Fruit fly (Drosophila melanogaster) whole organism, pupa: ENCODE results near the gene CG34331.

Experiments used
- CG10348 ChIP-seq: fragments of 200-800 bp; sonication (Bioruptor generic); IDR thresholded peaks from 2 replicates; pipeline ENCODE4 v1.3.6; 2022; ENCODE audit warnings: missing biosample characterization, missing genetic modification characterization
- CG12605 ChIP-seq: fragments of 200-800 bp; sonication (Bioruptor generic); IDR thresholded peaks from 2 replicates; pipeline ENCODE4 v1.3.6; 2022; ENCODE audit warnings: missing biosample characterization, missing genetic modification characterization
- CG13204 ChIP-seq: fragments of 200-800 bp; sonication (Bioruptor generic); optimal IDR thresholded peaks from 2 replicates; lab custom pipeline; 2018; ENCODE audit warnings: missing biosample characterization, mild to moderate bottlenecking, missing genetic modification characterization, moderate library complexity
- CG14655 ChIP-seq: fragments of 200-800 bp; sonication (Bioruptor generic); optimal IDR thresholded peaks from 3 replicates; lab custom pipeline; 2017; ENCODE audit warnings: mild to moderate bottlenecking, missing biosample characterization, missing genetic modification reagents, missing genetic modification characterization
- CG15710 ChIP-seq: fragments of 200-800 bp; sonication (Bioruptor generic); optimal IDR thresholded peaks from 2 replicates; lab custom pipeline; 2018; ENCODE audit warnings: missing biosample characterization, mild to moderate bottlenecking, missing genetic modification characterization, moderate library complexity
- CG17806 ChIP-seq: fragments of 200-800 bp; sonication (Bioruptor generic); optimal IDR thresholded peaks from 2 replicates; lab custom pipeline; 2018; ENCODE audit warnings: missing biosample characterization, mild to moderate bottlenecking, missing genetic modification characterization, moderate library complexity
- CG32121 ChIP-seq: fragments of 200-800 bp; sonication (Bioruptor generic); IDR thresholded peaks from 2 replicates; pipeline ENCODE4 v1.3.6; 2022; ENCODE audit warnings: missing biosample characterization, missing genetic modification characterization
- CG34367 ChIP-seq: fragments of 200-800 bp; sonication (Bioruptor generic); optimal IDR thresholded peaks from 2 replicates; lab custom pipeline; 2018; ENCODE audit warnings: missing biosample characterization, mild to moderate bottlenecking, missing genetic modification characterization
- CG4496 ChIP-seq: fragments of 200-800 bp; sonication (Bioruptor generic); IDR thresholded peaks from 3 replicates; pipeline ENCODE4 v1.3.6; 2022; ENCODE audit warnings: missing biosample characterization, missing genetic modification characterization
- CG8159 ChIP-seq: fragments of 200-800 bp; sonication (Bioruptor generic); optimal IDR thresholded peaks from 3 replicates; lab custom pipeline; 2018; ENCODE audit warnings: missing biosample characterization, mild to moderate bottlenecking, missing genetic modification characterization, moderate library complexity
- CG8301 ChIP-seq: fragments of 200-800 bp; sonication (Bioruptor generic); optimal IDR thresholded peaks from 2 replicates; lab custom pipeline; 2018; ENCODE audit warnings: missing biosample characterization, mild to moderate bottlenecking, missing genetic modification characterization
- CG9948 ChIP-seq: fragments of 200-800 bp; sonication (Bioruptor generic); optimal IDR thresholded peaks from 2 replicates; lab custom pipeline; 2018; ENCODE audit warnings: missing biosample characterization, mild to moderate bottlenecking, missing genetic modification characterization, moderate library complexity
- D1 ChIP-seq: fragments of 200-800 bp; sonication (Bioruptor generic); optimal IDR thresholded peaks from 2 replicates; lab custom pipeline; 2018; ENCODE audit warnings: missing biosample characterization, mild to moderate bottlenecking, missing genetic modification characterization, moderate library complexity
- EcR ChIP-seq: fragments of 200-800 bp; sonication (Bioruptor generic); optimal IDR thresholded peaks from 3 replicates; lab custom pipeline; 2019; ENCODE audit warnings: missing biosample characterization, missing genetic modification characterization, mild to moderate bottlenecking, moderate library complexity, missing genetic modification reagents
- Ets98B ChIP-seq: fragments of 200-800 bp; sonication (Bioruptor generic); IDR thresholded peaks from 2 replicates; pipeline ENCODE4 v1.3.6; 2022; ENCODE audit warnings: missing biosample characterization, missing genetic modification characterization
- Pif1A ChIP-seq: fragments of 200-800 bp; sonication (Bioruptor generic); optimal IDR thresholded peaks from 3 replicates; lab custom pipeline; 2016; ENCODE audit warnings: missing biosample characterization, missing genetic modification characterization
- Pif1B ChIP-seq: fragments of 200-800 bp; sonication (Bioruptor generic); optimal IDR thresholded peaks from 3 replicates; lab custom pipeline; 2016; ENCODE audit warnings: missing biosample characterization, missing genetic modification characterization
- Snoo ChIP-seq: fragments of 200-800 bp; sonication (Bioruptor generic); optimal IDR thresholded peaks from 3 replicates; lab custom pipeline; 2017; ENCODE audit warnings: missing biosample characterization, mild to moderate bottlenecking, missing genetic modification characterization, inconsistent platforms
- fd96Ca ChIP-seq: fragments of 200-800 bp; sonication (Bioruptor generic); IDR thresholded peaks from 3 replicates; pipeline ENCODE4 v1.3.6; 2022; ENCODE audit warnings: missing biosample characterization, missing genetic modification characterization
- gl ChIP-seq: fragments of 200-800 bp; sonication (Bioruptor generic); optimal IDR thresholded peaks from 2 replicates; lab custom pipeline; 2018; ENCODE audit warnings: missing biosample characterization, mild to moderate bottlenecking, missing genetic modification characterization
- rn ChIP-seq: fragments of 200-800 bp; sonication (Bioruptor generic); IDR thresholded peaks from 2 replicates; pipeline ENCODE4 v1.3.6; 2022; ENCODE audit warnings: missing biosample characterization, missing genetic modification characterization

The CG34331 gene

dm6 chrX:20159679-20160140, 37.5 kb downstream of the CG34331 start, which contains the start of gene Rab35:
Gene Rab35 (minus strand): TSS chrX:20159872.
- TF ChIP-seq CG32121 (no peak), CG8159 (tag; lab: Kevin White, UChicago) (no peak), CG4496 (GFP tag; lab: Robert Waterston, UW) (0 out of 3 replicates have a peak, but pooled peaks have one; percentile 20), CG15710 (tag; lab: Kevin White, UChicago) (peak; percentile 3), CG13204 (no peak), rn (GFP tag; lab: Robert Waterston, UW) (no peak)

DNA sequence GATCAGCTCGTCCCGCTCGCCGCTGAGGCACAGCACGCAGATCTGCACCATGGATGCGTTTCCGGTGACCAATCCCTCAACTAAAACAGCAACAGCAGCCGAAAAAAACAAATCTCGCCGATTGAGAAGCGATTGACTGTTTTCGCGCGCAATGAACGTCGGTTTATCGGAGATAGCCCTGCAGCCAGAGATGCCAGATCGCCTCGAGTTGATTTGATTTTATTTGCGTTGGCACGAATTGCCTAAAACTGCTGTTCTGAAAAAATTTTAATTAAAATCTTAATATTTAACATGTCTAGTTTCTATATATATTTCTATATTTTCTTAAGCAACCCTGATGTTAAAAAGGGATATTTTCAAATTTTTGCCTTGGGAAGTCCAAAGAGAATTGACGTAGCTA, 40.3 kb downstream of the CG34331 start:
- no peak for TF ChIP-seq fd96Ca (GFP tag; lab: Robert Waterston, UW)
- TF ChIP-seq CG8301 (tag; lab: Kevin White, UChicago), result no peak
- TF ChIP-seq CG4496 (GFP tag; lab: Robert Waterston, UW), result no peak
- TF ChIP-seq, all 21 proteins: peak for 0

- TF ChIP-seq CG8159 (tag; lab: Kevin White, UChicago) (no peak), D1 (tag; lab: Kevin White, UChicago) (no peak), fd96Ca (GFP tag; lab: Robert Waterston, UW) (peak; percentile 10; the same call in 1 of the 3 replicates), CG15710 (tag; lab: Kevin White, UChicago) (peak; percentile 0)
- TF ChIP-seq, all 21 proteins: peak for 2
Measured at dm6 chrX:20165773-20166412, 43.6 kb downstream of the CG34331 start, which contains the start of gene Phf7. Gene Phf7 (minus strand): TSS chrX:20165830.

DNA sequence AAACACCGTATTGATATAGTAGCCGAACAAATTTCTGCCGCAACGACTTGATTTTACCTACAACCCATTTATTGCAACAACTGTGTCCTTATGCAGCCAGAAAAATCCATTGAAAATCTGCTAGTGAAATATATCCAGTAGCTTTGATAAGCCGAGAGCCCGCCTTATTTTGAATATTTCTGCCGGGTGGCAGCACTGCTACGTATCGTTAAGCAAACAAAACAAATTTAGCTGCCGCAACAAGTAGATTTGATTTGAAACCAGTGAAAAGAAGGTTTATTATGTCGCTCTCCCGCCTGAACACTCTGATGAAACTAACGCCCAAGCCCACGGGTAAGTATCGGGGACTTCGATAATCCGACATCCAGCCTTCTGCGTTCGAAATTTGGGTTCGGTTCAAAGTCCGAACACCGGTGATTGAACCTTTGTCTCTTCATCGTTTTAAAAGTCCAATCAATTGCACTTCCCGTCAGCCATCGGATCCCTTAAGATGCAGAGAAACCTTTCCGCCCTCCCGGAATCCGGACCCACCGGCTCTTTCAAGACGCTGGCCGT, 44.3 kb downstream of the CG34331 start, which contains the start of gene CG9577:
Gene CG9577 (plus strand): TSS at position 190 of the 555 bp plus-strand sequence.
- TF ChIP-seq Pif1B, result peak; percentile 48
- peak; percentile 66 for TF ChIP-seq CG14655 (GFP tag; lab: Kevin White, UChicago)
- peak; percentile 39 for TF ChIP-seq Snoo (tag; lab: Kevin White, UChicago)
- TF ChIP-seq CG10348, result no peak
- TF ChIP-seq CG8301 (tag; lab: Kevin White, UChicago), result peak; percentile 48
- peak; percentile 64 for TF ChIP-seq CG34367 (tag; lab: Kevin White, UChicago)
- TF ChIP-seq CG17806, result peak; percentile 32
- peak; percentile 30 for TF ChIP-seq CG8159 (tag; lab: Kevin White, UChicago)
- TF ChIP-seq rn (GFP tag; lab: Robert Waterston, UW), result no peak
- peak; percentile 93 for TF ChIP-seq gl (tag; lab: Kevin White, UChicago)
- TF ChIP-seq D1 (tag; lab: Kevin White, UChicago), result no peak
- peak; percentile 82 for TF ChIP-seq CG13204
- peak; percentile 78 for TF ChIP-seq CG12605 (GFP tag; lab: Robert Waterston, UW)
- peak; percentile 21; the same call in 1 of the 3 replicates for TF ChIP-seq fd96Ca (GFP tag; lab: Robert Waterston, UW)
- no peak for TF ChIP-seq CG32121
- peak; percentile 21; the same call in 1 of the 2 replicates for TF ChIP-seq Ets98B (GFP tag; lab: Robert Waterston, UW)
- peak; percentile 87 for TF ChIP-seq EcR (GFP tag; lab: Kevin White, UChicago)
- no peak for TF ChIP-seq CG9948 (tag; lab: Kevin White, UChicago)
- TF ChIP-seq CG4496 (GFP tag; lab: Robert Waterston, UW), result peak; percentile 60; the same call in 1 of the 3 replicates
- peak; percentile 37 for TF ChIP-seq CG15710 (tag; lab: Kevin White, UChicago)
- peak; percentile 49 for TF ChIP-seq Pif1A (GFP tag; lab: Kevin White, UChicago)
- TF ChIP-seq, all 21 proteins: peak for 16

DNA sequence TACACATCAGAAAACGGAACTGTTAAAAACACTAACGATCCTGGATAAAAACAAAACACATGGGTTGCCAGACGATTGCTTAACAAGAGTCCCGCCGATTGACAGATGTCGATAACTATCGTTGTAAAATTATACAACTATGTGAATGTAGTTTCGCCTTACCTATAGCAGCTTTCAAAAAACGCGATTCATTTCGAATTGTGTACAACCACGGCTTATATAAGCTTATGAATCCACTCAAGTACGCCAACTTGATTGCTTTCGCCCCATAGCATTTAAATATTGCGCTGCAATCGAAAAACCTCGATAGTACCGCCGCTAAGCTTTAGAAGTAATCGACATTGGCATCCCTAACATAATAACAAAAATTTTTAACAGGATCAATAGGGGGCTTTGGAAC, 47.6 kb downstream of the CG34331 start, which contains the start of the genes CG9581 and CG9578:
Gene CG9581 (minus strand): TSS at position 84 of the 400 bp plus-strand sequence.
Gene CG9578 (plus strand): TSS at position 325 of the 400 bp plus-strand sequence.
- no peak for TF ChIP-seq CG9948 (tag; lab: Kevin White, UChicago)
- TF ChIP-seq gl (tag; lab: Kevin White, UChicago), result no peak
- no peak for TF ChIP-seq Snoo (tag; lab: Kevin White, UChicago)
- TF ChIP-seq CG10348, result no peak
- TF ChIP-seq CG8159 (tag; lab: Kevin White, UChicago), result no peak
- TF ChIP-seq Pif1A (GFP tag; lab: Kevin White, UChicago), result no peak
- TF ChIP-seq CG14655 (GFP tag; lab: Kevin White, UChicago), result no peak

dm6 chrX:20173464-20173995, 51.3 kb downstream of the CG34331 start, which contains the start of gene AnxB10:
Gene AnxB10 (minus strand): TSS chrX:20173514.
- TF ChIP-seq Ets98B (GFP tag; lab: Robert Waterston, UW) (peak; percentile 82; the same call in 1 of the 2 replicates), CG8301 (tag; lab: Kevin White, UChicago) (peak; percentile 91), CG12605 (GFP tag; lab: Robert Waterston, UW) (peak; percentile 81), gl (tag; lab: Kevin White, UChicago) (peak; percentile 72), CG14655 (GFP tag; lab: Kevin White, UChicago) (peak; percentile 95), CG32121 (peak; percentile 93), CG10348 (peak; percentile 75), rn (GFP tag; lab: Robert Waterston, UW) (peak; percentile 83), CG13204 (peak; percentile 79), Snoo (tag; lab: Kevin White, UChicago) (peak; percentile 92), D1 (tag; lab: Kevin White, UChicago) (peak; percentile 87), CG15710 (tag; lab: Kevin White, UChicago) (peak; percentile 93), fd96Ca (GFP tag; lab: Robert Waterston, UW) (peak; percentile 92), Pif1B (peak; percentile 92), CG9948 (tag; lab: Kevin White, UChicago) (peak; percentile 91), CG8159 (tag; lab: Kevin White, UChicago) (peak; percentile 94), CG17806 (peak; percentile 90), Pif1A (GFP tag; lab: Kevin White, UChicago) (peak; percentile 95), EcR (GFP tag; lab: Kevin White, UChicago) (peak; percentile 17), CG34367 (tag; lab: Kevin White, UChicago) (peak; percentile 84), CG4496 (GFP tag; lab: Robert Waterston, UW) (peak; percentile 91)
- TF ChIP-seq, all 21 proteins: peak for 21
